Worm (Caenorhabditis elegans): ENCODE data around the gene mop-25.1.

- TF ChIP-seq flt-1 (GFP tag; IDR thresholded peaks at IDR 0.05) (no peak), ref-1 (GFP tag; conservative IDR thresholded peaks at IDR 0.05) (no peak), tab-1 (GFP tag; IDR thresholded peaks at IDR 0.05) (no peak), ztf-23 (GFP tag; IDR thresholded peaks at IDR 0.05) (no peak), cog-1 (tag; optimal IDR thresholded peaks at IDR 0.05) (no peak), med-1 (GFP tag; optimal IDR thresholded peaks at IDR 0.05; ENCODE audit: insufficient read depth) (no peak), T22C8.4 (GFP tag; IDR thresholded peaks at IDR 0.05) (no peak), ztf-29 (GFP tag; IDR thresholded peaks at IDR 0.05) (no peak), klf-2 (GFP tag; conservative IDR thresholded peaks at IDR 0.05) (no peak)
Measured at ce11 chrX:4017576-4018309, 5.7 kb downstream of the mop-25.1 start.
